Worm (Caenorhabditis elegans): Measurements from ENCODE around the gene ceh-43.

The ceh-43 gene

DNA sequence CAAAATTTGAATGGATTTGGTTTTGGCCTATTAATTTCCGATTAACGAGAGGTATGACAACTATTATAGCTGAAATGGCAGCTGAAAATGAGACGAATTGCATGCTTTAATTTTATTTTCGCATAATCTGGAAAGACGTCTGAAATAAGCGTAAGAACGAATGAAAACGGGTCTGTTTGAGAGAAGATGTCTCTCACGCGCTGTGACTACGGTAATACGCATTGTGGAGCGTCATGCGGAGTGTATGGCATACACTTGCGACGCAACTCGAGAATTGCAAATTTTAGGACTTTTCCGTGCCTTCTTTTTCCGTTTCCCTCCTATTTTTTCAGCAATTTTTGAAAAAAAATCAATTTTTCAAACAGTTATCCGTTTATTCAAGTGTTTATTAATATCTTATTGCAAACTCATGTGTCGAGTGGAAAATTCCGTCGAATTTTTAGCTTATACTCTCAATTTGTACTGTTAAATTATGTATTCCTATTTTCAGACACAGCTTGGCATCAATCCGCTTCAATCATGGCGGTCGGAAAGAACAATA is 25.8 kb upstream of the ceh-43 start, which contains the start of gene rps-1:
TSS of gene rps-1 (plus strand) at position 491 of the 541 bp plus-strand sequence.
- TF ChIP-seq unc-62 (GFP tag; optimal IDR thresholded peaks at IDR 0.05) = no peak

DNA sequence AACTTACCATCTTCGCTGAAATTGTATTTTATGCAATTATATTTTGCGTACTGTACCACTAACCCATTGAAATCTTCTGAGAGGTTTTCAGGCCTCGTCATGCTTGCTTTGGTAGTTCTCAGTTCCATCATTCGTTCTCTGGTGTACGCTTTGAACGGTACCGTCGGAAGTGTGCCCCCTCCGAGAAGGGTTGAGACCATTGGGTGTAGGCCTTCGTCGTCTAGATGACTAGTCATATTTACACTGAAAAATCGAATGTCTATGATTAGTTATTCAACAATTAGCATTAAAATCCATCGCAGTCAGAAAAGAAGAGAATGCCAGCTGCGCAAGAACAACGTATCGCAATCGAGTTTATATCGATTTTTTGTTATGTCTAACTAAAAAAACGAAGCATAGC is 25.2 kb upstream of the ceh-43 start, which contains the start of gene ifet-1:
TSS of gene ifet-1 (minus strand) at position 243 of the 400 bp plus-strand sequence.
- TF ChIP-seq unc-62 (GFP tag; optimal IDR thresholded peaks at IDR 0.05) = no peak

DNA sequence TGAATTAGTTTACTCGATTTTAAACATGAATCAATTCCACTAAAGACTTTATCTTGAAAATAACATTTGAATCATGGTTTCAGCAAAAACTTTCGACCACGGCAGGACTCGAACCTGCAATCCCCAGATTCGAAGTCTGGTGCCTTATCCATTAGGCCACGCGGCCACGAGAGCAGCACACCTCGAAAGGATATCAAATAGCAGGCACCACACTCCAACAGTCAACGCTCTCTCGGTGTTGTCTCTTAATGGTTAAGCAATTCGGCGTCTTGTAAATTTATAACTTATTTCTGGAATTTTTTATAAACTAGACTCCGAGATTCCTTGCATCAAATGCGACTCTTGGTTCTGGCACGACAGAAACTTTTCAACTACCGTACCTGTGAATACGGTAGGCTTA is 21.1 kb upstream of the ceh-43 start:
- no peak for TF ChIP-seq unc-62 (GFP tag; optimal IDR thresholded peaks at IDR 0.05)

DNA sequence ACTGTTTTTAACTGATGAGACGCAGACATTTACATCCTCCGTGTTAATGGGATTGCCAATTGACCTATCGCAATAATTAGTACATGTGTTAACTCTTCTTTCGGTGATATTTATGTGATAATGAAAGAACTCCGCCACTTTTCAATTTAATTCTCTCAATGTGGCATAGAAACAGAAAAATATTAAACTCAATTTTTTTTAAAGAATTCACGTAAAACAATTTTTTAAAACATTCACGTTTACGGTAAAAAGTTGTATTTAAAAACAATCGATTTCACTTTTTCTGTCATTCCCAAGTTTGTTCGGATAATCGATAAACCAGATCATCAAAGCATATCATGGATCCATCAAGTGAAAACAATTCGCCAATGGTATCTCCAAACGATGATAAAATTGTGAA is 19.1 kb upstream of the ceh-43 start, which contains the start of gene mstr-2:
TSS of gene mstr-2 (plus strand) at position 301 of the 400 bp plus-strand sequence.
- no peak for TF ChIP-seq unc-62 (GFP tag; optimal IDR thresholded peaks at IDR 0.05)

DNA sequence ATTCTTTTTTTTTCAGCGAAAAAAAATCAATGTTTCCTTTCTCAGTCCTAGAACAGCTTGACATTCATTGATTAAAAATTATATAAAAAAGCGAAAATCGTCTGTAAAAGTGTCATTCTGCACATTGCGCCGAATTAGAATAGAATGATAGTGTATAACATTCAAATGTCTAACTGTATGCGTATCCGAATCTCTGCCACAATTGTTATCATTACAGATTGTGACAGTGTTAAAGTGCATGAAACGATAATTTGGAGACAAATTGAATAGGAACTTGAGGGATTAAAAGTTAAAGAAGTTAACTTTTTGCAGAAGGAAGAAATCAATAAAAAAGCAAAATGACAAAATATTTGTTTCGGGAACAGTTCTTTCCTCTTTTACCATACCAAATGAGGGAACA is 18.6 kb upstream of the ceh-43 start:
- no peak for TF ChIP-seq unc-62 (GFP tag; optimal IDR thresholded peaks at IDR 0.05)

DNA sequence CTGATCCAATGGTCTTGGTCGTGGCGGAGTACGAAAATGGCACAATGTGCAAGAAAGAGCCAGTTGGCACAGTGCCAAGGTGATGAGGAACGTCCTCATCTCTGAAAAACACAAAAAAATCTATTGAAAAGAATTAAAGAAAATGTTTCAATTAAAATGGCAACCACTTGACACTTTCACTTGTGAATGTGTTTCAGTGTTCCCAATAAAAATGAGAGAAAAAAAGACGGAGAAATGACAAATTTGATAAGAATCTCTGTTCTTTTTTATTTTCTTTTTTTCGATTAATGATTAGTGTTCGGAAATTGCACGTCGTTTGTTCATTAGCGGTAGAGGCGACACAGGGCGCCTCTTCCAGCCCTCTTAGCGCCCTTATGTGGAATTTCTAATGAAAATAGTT is 17.5 kb upstream of the ceh-43 start, which contains the start of gene ndg-4:
TSS of gene ndg-4 (minus strand) at position 101 of the 400 bp plus-strand sequence.
- TF ChIP-seq unc-62 (GFP tag; optimal IDR thresholded peaks at IDR 0.05) = no peak

DNA sequence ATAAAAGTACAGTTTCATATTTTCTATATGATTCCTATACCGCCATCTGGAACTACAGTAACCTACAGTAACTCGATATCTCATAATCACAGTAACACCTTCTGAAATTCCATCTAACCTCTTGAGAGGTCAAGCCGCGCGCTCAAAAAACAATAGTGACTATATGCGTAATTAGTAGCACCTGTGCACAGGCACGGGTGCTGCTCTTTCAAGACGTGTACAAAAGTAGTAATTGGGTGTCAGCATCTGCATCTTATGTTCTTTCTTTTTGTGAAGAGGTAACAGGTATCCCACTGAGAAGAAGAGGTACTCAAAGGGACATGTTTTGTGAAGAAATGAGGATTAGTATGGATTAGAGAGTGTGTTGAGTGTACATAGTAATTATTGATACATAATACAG is 11.6 kb upstream of the ceh-43 start:
- TF ChIP-seq unc-62 (GFP tag; optimal IDR thresholded peaks at IDR 0.05) = no peak

DNA sequence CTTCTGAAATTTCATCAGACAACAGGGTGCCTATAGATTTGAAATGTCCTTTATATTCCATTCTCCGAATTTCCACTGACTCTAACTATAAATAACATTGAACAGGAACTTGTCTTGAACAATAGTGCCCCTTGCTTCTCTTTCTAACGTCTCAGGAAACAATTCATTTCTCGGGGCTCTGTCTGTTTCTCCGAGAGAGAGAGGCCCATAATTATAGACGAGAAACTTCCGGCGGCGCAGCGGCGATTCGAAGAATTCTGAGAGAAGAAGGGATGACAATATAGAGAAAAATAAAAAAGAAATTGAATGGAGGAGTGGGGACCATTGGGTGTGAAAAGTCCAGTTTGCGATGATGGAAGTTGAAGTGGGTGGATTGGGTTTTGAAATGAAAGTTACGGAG is 10.5 kb upstream of the ceh-43 start:
- TF ChIP-seq unc-62 (GFP tag; optimal IDR thresholded peaks at IDR 0.05) = no peak

DNA sequence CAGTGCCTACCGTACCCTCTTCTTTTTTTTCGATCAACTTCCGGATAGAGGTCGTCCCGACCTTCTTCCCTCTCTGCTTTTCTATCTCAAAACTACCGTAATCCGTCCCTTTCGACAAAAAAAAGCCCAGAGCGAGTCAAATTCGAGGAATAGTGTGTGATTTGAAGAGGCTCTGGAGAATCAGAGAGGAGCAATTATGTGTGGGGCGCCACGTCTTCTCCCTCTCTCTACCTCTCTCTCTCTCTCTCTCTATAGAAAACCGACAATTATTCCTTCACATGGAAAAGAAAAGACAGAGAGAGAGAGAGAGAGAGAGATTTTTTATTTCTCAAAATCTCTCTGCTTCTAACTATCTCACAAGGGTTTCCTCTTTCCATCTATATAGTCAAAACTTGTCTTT is 6.8 kb upstream of the ceh-43 start:
- no peak for TF ChIP-seq unc-62 (GFP tag; optimal IDR thresholded peaks at IDR 0.05)

DNA sequence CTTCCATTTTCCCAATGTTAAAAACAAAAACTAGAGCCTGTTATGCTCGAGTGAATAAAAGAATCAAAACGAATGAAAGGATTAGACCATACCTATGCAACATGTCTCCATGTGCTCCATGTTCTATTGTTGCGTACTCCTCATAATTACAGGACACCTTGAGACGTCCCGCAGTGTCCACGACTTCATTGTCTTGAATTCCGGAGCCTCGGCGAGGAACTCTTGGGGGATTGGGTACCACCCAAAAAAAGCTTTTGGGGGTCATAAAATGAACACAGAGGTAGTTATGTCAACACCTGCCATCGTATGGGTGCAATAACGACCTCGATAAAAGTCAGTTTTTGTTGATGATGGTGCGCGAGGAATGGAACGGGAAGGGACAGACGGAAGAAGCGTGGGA is 5.2 kb upstream of the ceh-43 start:
- no peak for TF ChIP-seq unc-62 (GFP tag; optimal IDR thresholded peaks at IDR 0.05)

DNA sequence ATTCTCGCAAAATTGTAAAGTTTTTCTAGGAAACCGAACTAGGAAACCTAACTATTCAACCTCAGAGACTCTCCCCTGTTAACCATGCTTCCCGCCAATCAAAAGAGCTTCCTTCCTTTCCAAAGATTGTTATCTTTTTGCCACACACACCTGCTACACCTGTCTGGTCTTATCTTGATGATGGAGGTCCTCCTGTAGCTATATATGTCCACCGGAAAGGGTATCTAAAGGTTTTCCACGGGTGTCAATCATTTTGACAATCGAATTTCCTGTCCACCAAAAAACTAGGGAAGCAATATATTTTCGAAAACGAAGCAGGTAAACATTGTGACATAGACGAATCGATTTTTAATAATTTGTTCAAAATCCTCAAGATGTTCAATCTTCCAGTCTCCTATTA is 4.0 kb upstream of the ceh-43 start:
- no peak for TF ChIP-seq unc-62 (GFP tag; optimal IDR thresholded peaks at IDR 0.05)

DNA sequence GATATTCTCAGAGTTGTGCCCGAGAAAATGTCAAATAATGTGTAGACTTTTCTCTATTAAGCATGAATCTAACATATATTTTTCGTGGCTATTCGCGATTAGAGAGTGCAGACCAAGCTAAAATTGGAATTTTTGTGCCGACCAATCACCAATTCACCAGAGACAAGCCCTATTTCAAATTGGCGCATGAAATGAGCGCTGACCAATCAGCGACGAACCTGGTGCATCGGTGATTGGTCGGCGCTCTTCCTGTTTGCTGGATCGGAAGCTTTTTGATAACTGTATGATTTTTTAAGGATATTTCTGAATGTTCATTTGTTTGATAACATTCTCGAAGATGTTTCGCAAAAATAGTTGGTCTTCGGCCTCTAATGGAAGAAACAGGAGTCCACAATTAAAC is 3.6 kb upstream of the ceh-43 start:
- no peak for TF ChIP-seq unc-62 (GFP tag; optimal IDR thresholded peaks at IDR 0.05)

DNA sequence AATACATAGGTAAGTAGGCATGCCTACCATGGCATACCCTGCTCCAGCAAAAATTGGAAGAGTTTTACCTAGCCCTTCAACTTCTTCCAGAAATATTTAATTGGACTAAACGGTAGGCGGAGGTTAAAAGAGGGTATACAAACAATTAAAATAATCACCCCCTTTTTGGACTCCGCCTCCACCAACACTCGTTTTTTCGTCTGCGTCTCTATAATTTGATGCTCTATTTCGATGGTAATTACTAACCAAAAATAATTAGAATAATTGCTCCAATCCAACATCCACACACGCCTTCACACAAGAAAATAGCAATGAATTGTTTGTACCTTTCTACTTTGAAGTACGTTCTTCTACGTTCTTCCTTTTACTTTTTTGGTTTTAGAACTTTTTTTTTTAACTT is 3.0 kb upstream of the ceh-43 start:
- no peak for TF ChIP-seq unc-62 (GFP tag; optimal IDR thresholded peaks at IDR 0.05)

DNA sequence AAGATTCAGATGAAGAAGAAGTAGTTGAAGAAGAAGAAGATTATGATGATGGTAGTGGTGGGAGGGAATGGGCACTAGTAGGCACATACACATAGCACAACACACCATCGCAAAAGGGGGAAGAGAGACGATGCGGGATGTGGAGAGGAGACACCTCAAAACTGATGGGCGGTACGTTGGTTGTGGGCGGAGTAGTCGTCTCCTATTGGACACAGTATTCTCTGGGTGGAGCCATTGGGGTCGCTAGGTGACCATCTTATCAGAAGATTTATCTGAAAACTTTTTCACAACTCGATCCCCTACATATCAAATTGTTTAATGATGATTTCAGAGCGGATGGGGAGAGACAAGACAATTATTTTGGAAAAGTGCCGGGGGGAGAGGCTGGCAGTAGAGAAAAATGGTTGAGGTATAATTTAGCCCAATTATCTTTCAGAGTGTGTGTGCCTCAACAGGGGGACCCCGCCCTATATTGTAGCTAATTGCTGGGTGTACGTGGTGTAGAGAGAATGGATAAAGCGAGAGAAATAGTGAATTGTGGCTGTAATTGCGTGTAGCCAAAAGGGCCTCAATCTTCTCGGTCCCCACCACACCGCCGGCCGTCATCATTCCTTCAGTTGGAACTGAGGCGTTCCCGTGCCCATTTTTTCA is 1.2 kb upstream of the ceh-43 start:
- TF ChIP-seq unc-62 (GFP tag; optimal IDR thresholded peaks at IDR 0.05) = no peak

DNA sequence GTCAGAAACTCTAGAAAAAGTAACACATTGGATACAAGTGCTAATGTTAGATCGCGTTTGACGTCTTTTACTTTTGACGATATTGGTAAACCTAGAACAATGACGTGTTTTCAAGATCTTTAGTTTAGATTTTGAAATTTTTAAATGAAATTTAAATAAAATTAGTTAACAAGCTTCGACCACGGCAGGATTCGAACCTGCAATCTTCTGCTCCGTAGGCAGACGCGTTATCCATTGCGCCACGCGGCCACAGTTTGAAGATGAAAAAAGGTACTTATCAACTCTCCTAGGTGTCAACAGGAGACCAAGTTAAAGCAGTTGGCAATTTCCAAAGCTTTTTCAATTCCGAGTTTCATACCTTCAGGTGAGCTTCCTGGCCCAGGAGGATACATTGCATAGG is 386 bp downstream of the ceh-43 start:
- TF ChIP-seq unc-62 (GFP tag; optimal IDR thresholded peaks at IDR 0.05) = no peak

DNA sequence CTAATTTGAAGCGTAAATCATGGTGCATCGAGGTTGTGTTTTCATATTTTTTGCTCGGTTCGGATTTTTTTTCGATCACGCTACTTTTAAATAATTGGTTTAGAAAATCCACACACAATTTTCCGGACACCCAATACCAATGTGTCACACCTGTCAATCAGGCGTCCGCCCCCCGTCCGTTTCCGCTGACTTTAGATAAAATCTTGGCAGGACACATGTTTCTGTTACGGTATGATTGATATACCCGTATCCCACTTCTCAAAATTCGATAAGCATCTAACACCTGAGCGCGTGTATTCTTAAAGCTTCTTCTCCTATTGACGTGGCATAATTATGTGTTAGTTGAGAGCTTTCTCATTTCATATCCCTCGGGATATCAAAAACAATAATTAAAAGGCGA is 1.7 kb downstream of the ceh-43 start:
- no peak for TF ChIP-seq unc-62 (GFP tag; optimal IDR thresholded peaks at IDR 0.05)

DNA sequence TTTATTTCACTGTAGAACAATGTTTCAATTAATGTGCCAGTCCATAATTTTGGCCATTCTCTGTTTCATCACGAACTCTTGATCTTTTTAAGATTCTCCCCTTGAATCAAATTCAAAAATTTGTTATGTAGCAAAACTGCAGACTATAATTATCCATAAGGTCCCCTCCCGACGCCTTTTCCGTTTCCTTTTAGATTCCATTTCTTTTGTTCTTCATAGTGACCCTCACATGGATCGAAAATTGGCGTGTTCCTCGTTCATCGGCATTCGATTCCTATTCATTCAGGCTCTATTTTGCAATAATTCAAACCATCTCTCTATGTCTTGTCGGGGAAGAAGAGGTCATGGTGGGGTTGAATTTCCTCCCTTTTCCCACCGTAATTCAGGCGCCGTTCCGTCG is 5.3 kb downstream of the ceh-43 start:
- TF ChIP-seq unc-62 (GFP tag; optimal IDR thresholded peaks at IDR 0.05) = no peak

DNA sequence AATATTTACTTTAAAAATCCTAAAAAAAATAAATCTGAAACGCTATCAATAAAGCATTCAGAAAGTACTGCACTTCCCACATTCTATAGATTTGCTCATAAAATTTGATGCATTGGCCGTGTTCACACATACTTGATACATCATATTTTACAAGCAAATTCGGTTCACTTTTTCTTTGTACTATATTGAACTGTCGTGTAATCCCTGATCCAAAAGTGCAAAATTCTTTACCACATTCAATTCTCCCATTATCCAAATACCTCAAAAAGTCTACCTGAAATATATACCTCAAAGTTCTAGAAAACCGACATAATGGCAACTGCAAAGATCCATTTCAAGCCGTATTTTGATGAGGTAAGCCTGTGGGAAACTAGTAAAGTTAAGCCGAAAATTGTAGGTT is 8.0 kb downstream of the ceh-43 start, which contains the start of gene nex-3:
TSS of gene nex-3 (plus strand) at position 301 of the 400 bp plus-strand sequence.
- no peak for TF ChIP-seq unc-62 (GFP tag; optimal IDR thresholded peaks at IDR 0.05)

Measured in whole organism, dauer.